Fruit fly (Drosophila melanogaster) whole organism: ENCODE data around the gene noc.

Source experiments
- CG8478 ChIP-seq: fragments of >200 bp; optimal IDR thresholded peaks from 2 replicates; lab custom pipeline; 2018; ENCODE audit warnings: inconsistent platforms
- Dll ChIP-seq: fragments of >200 bp; optimal IDR thresholded peaks from 2 replicates; lab custom pipeline; 2017
- psq ChIP-seq: fragments of >200 bp; optimal IDR thresholded peaks from 2 replicates; lab custom pipeline; 2017

DNA sequence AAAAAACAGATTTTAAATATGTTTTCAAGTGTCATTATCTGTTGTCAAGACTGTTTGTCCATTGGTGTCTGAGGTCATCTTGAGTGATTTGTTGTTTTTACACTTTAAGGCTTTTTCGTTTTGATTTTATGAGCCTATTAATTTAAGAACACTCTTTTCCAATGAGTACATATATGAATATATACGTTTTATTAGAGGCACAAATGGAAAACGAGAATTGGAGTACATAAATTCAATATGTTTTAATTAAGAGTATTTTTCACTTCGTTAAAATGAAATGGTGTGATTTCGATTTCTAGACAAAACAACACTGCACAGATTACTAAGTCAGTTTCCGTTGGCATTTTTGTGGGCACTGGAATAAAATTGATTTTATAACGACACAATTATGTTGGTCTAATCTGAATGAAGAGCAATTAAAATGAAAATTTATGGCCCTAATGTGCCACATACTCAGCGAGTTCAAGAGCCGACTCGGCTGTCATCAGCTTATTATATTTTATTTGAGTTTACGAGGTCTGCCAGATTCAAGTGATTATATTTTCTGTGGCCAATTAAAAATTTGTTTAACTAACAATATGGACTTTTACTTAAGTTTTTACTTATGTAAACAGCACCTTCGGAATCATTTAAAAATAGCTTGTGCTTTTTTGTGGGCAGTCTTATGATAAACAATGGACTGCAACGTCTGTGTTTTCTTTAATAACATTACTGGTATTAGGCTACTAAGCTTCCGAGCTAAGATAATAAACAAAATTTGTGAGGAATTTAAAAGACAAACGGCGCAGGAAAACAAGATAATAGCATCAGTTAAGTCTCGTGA, 10.7 kb downstream of the noc start:
- TF ChIP-seq Dll (lab: Kevin White, UChicago) (no peak), psq (no peak), CG8478 (lab: Kevin White, UChicago) (no peak)
